Worm (Caenorhabditis elegans) whole organism, young adult: ENCODE data around the gene mcm-7.

Source experiments
- B0019.2 ChIP-seq: fragments of 200-800 bp; sonication (Bioruptor generic); conservative IDR thresholded peaks from 2 replicates; pipeline ENCODE4 v1.3.6; 2022; ENCODE audit warnings: missing genetic modification reagents, missing genetic modification characterization, missing compliant biosample characterization
- B0336.3 ChIP-seq: fragments of 200-800 bp; sonication (Bioruptor generic); IDR thresholded peaks from 2 replicates; pipeline ENCODE4 v1.3.6; 2022; ENCODE audit warnings: missing genetic modification characterization, missing compliant biosample characterization
- C17E4.6 ChIP-seq: fragments of 200-800 bp; sonication (Bioruptor generic); IDR thresholded peaks from 2 replicates; pipeline ENCODE4 v1.3.6; 2022; ENCODE audit warnings: missing genetic modification reagents, missing genetic modification characterization, missing compliant biosample characterization
- D2030.7 ChIP-seq: fragments of 200-800 bp; sonication (Bioruptor generic); IDR thresholded peaks from 2 replicates; pipeline ENCODE4 v1.3.6; 2022; ENCODE audit warnings: missing genetic modification reagents, missing genetic modification characterization, missing compliant biosample characterization
- F22D6.2 ChIP-seq: sonication (generic microtip); optimal IDR thresholded peaks from 2 replicates; lab custom pipeline; 2016; ENCODE audit warnings: mild to moderate bottlenecking, missing genetic modification characterization, missing compliant biosample characterization
- F23B12.7 ChIP-seq: sonication (generic microtip); optimal IDR thresholded peaks from 2 replicates; lab custom pipeline; 2017; ENCODE audit warnings: missing genetic modification characterization, mild to moderate bottlenecking, missing compliant biosample characterization, antibody characterized with exemption, moderate library complexity; ENCODE audit not compliant: insufficient read depth
- F33H1.4 ChIP-seq: fragments of 200-800 bp; sonication (Bioruptor generic); IDR thresholded peaks from 2 replicates; pipeline ENCODE4 v1.3.6; 2022; ENCODE audit warnings: missing genetic modification reagents, missing genetic modification characterization, missing compliant biosample characterization
- F49E8.2 ChIP-seq: sonication (generic microtip); optimal IDR thresholded peaks from 3 replicates; lab custom pipeline; 2017; ENCODE audit warnings: missing genetic modification characterization, mild to moderate bottlenecking, missing compliant biosample characterization, antibody characterized with exemption, moderate library complexity; ENCODE audit not compliant: insufficient read depth
- Y79H2A.3 ChIP-seq: fragments of 200-800 bp; sonication (Bioruptor generic); conservative IDR thresholded peaks from 2 replicates; pipeline ENCODE4 v1.3.6; 2022; ENCODE audit warnings: missing genetic modification reagents, missing genetic modification characterization, missing compliant biosample characterization
- Y95B8A.8 ChIP-seq: fragments of 200-800 bp; sonication (Bioruptor generic); IDR thresholded peaks from 2 replicates; pipeline ENCODE4 v1.3.6; 2022; ENCODE audit warnings: missing genetic modification reagents, missing genetic modification characterization, missing compliant biosample characterization
- aptf-2 ChIP-seq: fragments of 200-800 bp; sonication (Bioruptor generic); conservative IDR thresholded peaks from 2 replicates; pipeline ENCODE4 v1.3.6; 2022; ENCODE audit warnings: missing genetic modification reagents, missing genetic modification characterization, missing compliant biosample characterization
- attf-6 ChIP-seq: fragments of 200-800 bp; sonication (Bioruptor generic); IDR thresholded peaks from 2 replicates; pipeline ENCODE4 v1.3.6; 2022; ENCODE audit warnings: missing genetic modification reagents, missing genetic modification characterization, missing compliant biosample characterization
- ceh-91 ChIP-seq: fragments of 200-800 bp; sonication (Bioruptor generic); IDR thresholded peaks from 2 replicates; pipeline ENCODE4 v1.3.6; 2022; ENCODE audit warnings: missing genetic modification reagents, missing genetic modification characterization, missing compliant biosample characterization
- dox-1 ChIP-seq: fragments of 200-800 bp; sonication (Bioruptor generic); IDR thresholded peaks from 2 replicates; pipeline ENCODE4 v1.3.6; 2022; ENCODE audit warnings: missing genetic modification reagents, missing genetic modification characterization, missing compliant biosample characterization
- dpl-1 ChIP-seq: fragments of 150-350 bp; optimal IDR thresholded peaks from 2 replicates; lab custom pipeline; 2014; ENCODE audit warnings: missing biosample characterization, missing genetic modification reagents, missing genetic modification characterization
- efl-1 ChIP-seq: fragments of 150-350 bp; optimal IDR thresholded peaks from 2 replicates; lab custom pipeline; 2014; ENCODE audit warnings: missing biosample characterization, missing genetic modification reagents, missing genetic modification characterization
- ets-4 ChIP-seq: fragments of 200-800 bp; sonication (Bioruptor generic); optimal IDR thresholded peaks from 2 replicates; lab custom pipeline; 2018; ENCODE audit warnings: mild to moderate bottlenecking, missing genetic modification characterization, missing compliant biosample characterization
- him-1 ChIP-seq: sonication (generic microtip); optimal IDR thresholded peaks from 2 replicates; lab custom pipeline; 2016; ENCODE audit warnings: missing genotype, missing genetic modification reagents, missing genetic modification characterization, missing compliant biosample characterization
- hsf-1 ChIP-seq: fragments of 200-800 bp; sonication (Bioruptor generic); IDR thresholded peaks from 2 replicates; pipeline ENCODE4 v1.3.6; 2022; ENCODE audit warnings: missing genetic modification reagents, missing genetic modification characterization, missing compliant biosample characterization
- lag-1 ChIP-seq: fragments of 200-800 bp; sonication (Bioruptor generic); IDR thresholded peaks from 2 replicates; pipeline ENCODE4 v1.3.6; 2022; ENCODE audit warnings: missing genetic modification reagents, missing genetic modification characterization, missing compliant biosample characterization
- let-526 ChIP-seq: fragments of 200-800 bp; sonication (Bioruptor generic); IDR thresholded peaks from 2 replicates; pipeline ENCODE4 v1.3.6; 2022; ENCODE audit warnings: missing genetic modification reagents, missing genetic modification characterization, missing compliant biosample characterization
- lin-26 ChIP-seq: fragments of 200-800 bp; sonication (Bioruptor generic); IDR thresholded peaks from 2 replicates; pipeline ENCODE4 v1.3.6; 2022; ENCODE audit warnings: missing genetic modification reagents, missing genetic modification characterization, missing compliant biosample characterization
- lin-35 ChIP-seq, 3 experiments: fragments of 150-350 bp in 2 of 3; sonication (generic microtip) in 1 of 3; optimal IDR thresholded peaks; 2 replicates each; lab custom pipeline; 2014 to 2018; ENCODE audit warnings: missing biosample characterization in 3 of 3, missing genetic modification characterization in 3 of 3, missing genetic modification reagents in 3 of 3
- lin-54 ChIP-seq: fragments of 200-800 bp; sonication (Bioruptor generic); optimal IDR thresholded peaks from 2 replicates; lab custom pipeline; 2018; ENCODE audit warnings: mild to moderate bottlenecking, missing genetic modification characterization, missing compliant biosample characterization
- lsl-1 ChIP-seq: fragments of 200-800 bp; sonication (Bioruptor generic); optimal IDR thresholded peaks from 2 replicates; lab custom pipeline; 2018; ENCODE audit warnings: mild to moderate bottlenecking, missing genetic modification characterization, moderate library complexity, missing compliant biosample characterization
- madf-3 ChIP-seq: fragments of 200-800 bp; sonication (Bioruptor generic); IDR thresholded peaks from 2 replicates; pipeline ENCODE4 v1.3.6; 2022; ENCODE audit warnings: missing genetic modification reagents, missing genetic modification characterization, missing compliant biosample characterization
- madf-6 ChIP-seq: fragments of 200-800 bp; sonication (Bioruptor generic); IDR thresholded peaks from 2 replicates; pipeline ENCODE4 v1.3.6; 2022; ENCODE audit warnings: missing genetic modification reagents, missing genetic modification characterization, missing compliant biosample characterization
- madf-8 ChIP-seq: fragments of 200-800 bp; sonication (Bioruptor generic); conservative IDR thresholded peaks from 2 replicates; pipeline ENCODE4 v1.3.6; 2022; ENCODE audit warnings: missing genetic modification reagents, missing genetic modification characterization, missing compliant biosample characterization
- mcd-1 ChIP-seq: fragments of 200-800 bp; sonication (Bioruptor generic); IDR thresholded peaks from 2 replicates; pipeline ENCODE4 v1.3.6; 2022; ENCODE audit warnings: missing genetic modification reagents, missing genetic modification characterization, missing compliant biosample characterization
- mxl-1 ChIP-seq: sonication (generic microtip); optimal IDR thresholded peaks from 2 replicates; lab custom pipeline; 2016; ENCODE audit warnings: missing genetic modification characterization, missing compliant biosample characterization
- nfya-1 ChIP-seq: sonication (generic microtip); optimal IDR thresholded peaks from 2 replicates; lab custom pipeline; 2017; ENCODE audit warnings: antibody characterized with exemption, missing compliant biosample characterization, missing genetic modification characterization, borderline replicate concordance; ENCODE audit not compliant: insufficient read depth
- rcor-1 ChIP-seq: fragments of 200-800 bp; sonication (Bioruptor generic); IDR thresholded peaks from 2 replicates; pipeline ENCODE4 v1.3.6; 2022; ENCODE audit warnings: missing genetic modification reagents, missing genetic modification characterization, missing compliant biosample characterization
- sdz-38 ChIP-seq: sonication (generic microtip); optimal IDR thresholded peaks from 2 replicates; lab custom pipeline; 2016; ENCODE audit warnings: missing genotype, missing genetic modification characterization, missing compliant biosample characterization
- snpc-1.1 ChIP-seq: sonication (generic microtip); optimal IDR thresholded peaks from 2 replicates; lab custom pipeline; 2017; ENCODE audit warnings: missing genetic modification characterization, mild to moderate bottlenecking, missing compliant biosample characterization, antibody characterized with exemption, moderate library complexity, missing genotype, missing genetic modification reagents; ENCODE audit not compliant: insufficient read depth
- snpc-1.3 ChIP-seq: sonication (generic microtip); optimal IDR thresholded peaks from 2 replicates; lab custom pipeline; 2017; ENCODE audit warnings: missing genetic modification characterization, mild to moderate bottlenecking, missing compliant biosample characterization, antibody characterized with exemption, moderate library complexity, missing genotype, missing genetic modification reagents; ENCODE audit not compliant: insufficient read depth
- snpc-3.4 ChIP-seq: sonication (generic microtip); optimal IDR thresholded peaks from 2 replicates; lab custom pipeline; 2017; ENCODE audit warnings: missing genetic modification characterization, mild to moderate bottlenecking, missing compliant biosample characterization, antibody characterized with exemption, moderate library complexity, missing genotype, missing genetic modification reagents
- snpc-4 ChIP-seq, 5 experiments: fragments of 150-350 bp in 1 of 5; sonication (generic microtip) in 4 of 5; optimal IDR thresholded peaks; 2 replicates each; lab custom pipeline; 2014 to 2018; ENCODE audit warnings: missing genetic modification characterization in 5 of 5, missing biosample characterization in 3 of 5, antibody characterized with exemption in 2 of 5, mild to moderate bottlenecking in 2 of 5, missing compliant biosample characterization in 2 of 5, missing genotype in 2 of 5, moderate library complexity in 2 of 5, missing genetic modification reagents in 1 of 5
- unc-130 ChIP-seq: sonication (generic microtip); optimal IDR thresholded peaks from 2 replicates; lab custom pipeline; 2016; ENCODE audit warnings: missing genetic modification reagents, missing genetic modification characterization, missing compliant biosample characterization
- xnd-1 ChIP-seq: sonication (generic microtip); optimal IDR thresholded peaks from 2 replicates; lab custom pipeline; 2016; ENCODE audit warnings: missing genotype, missing genetic modification reagents, missing genetic modification characterization, missing compliant biosample characterization
- zfh-2 ChIP-seq: fragments of 200-800 bp; sonication (Bioruptor generic); conservative IDR thresholded peaks from 2 replicates; pipeline ENCODE4 v1.3.6; 2022; ENCODE audit warnings: missing genetic modification reagents, missing genetic modification characterization, missing compliant biosample characterization
- ztf-25 ChIP-seq: fragments of 200-800 bp; sonication (Bioruptor generic); IDR thresholded peaks from 2 replicates; pipeline ENCODE4 v1.3.6; 2022; ENCODE audit warnings: missing genetic modification reagents, missing genetic modification characterization, missing compliant biosample characterization

The mcm-7 gene

ce11 chrV:4374625-4375024 is 27.7 kb downstream of the mcm-7 start, which contains the start of gene neg-1 (continued):
- TF ChIP-seq F23B12.7 (tag; lab: Kevin White, UChicago): no peak
- TF ChIP-seq madf-3 (GFP tag; lab: Robert Waterston, UW): peak; percentile 63; the same call in 1 of the 2 replicates
- peak; percentile 28; the same call in 1 of the 2 replicates for TF ChIP-seq Y79H2A.3 (GFP tag; lab: Robert Waterston, UW)
- peak; percentile 17; the same call in 1 of the 2 replicates for TF ChIP-seq B0336.3
- no peak for TF ChIP-seq sdz-38 (tag; lab: Kevin White, UChicago)
- TF ChIP-seq F22D6.2 (tag; lab: Kevin White, UChicago): no peak
- TF ChIP-seq lin-26 (GFP tag; lab: Robert Waterston, UW): no peak
- TF ChIP-seq C17E4.6 (GFP tag; lab: Robert Waterston, UW): no peak
- 0 out of 2 replicates have a peak, but pooled peaks have one; percentile 21 for TF ChIP-seq attf-6 (GFP tag; lab: Robert Waterston, UW)
- no peak for TF ChIP-seq ztf-25

- TF ChIP-seq dpl-1 (GFP tag; lab: Kevin White, UChicago) (peak; percentile 90), unc-130 (peak; percentile 38), mcd-1 (peak; percentile 53; the same call in 1 of the 2 replicates), lin-54 (GFP tag; lab: Kevin White, UChicago) (peak; percentile 91), efl-1 (GFP tag; lab: Kevin White, UChicago) (peak; percentile 95), lin-35 (GFP tag; optimal IDR thresholded peaks at IDR 0.05; lab: Kevin White, UChicago) (peak in 1 of 3 experiments; percentile 12), snpc-4 (GFP tag; optimal IDR thresholded peaks at IDR 0.05; lab: Kevin White, UChicago) (peak; percentile 6), snpc-4 (tag; optimal IDR thresholded peaks at IDR 0.05; lab: Kevin White, UChicago) (peak in 1 of 4 experiments; percentile 14), dox-1 (GFP tag; lab: Robert Waterston, UW) (peak; percentile 61), D2030.7 (GFP tag; lab: Robert Waterston, UW) (peak; percentile 87), snpc-1.1 (peak; percentile 61), ceh-91 (GFP tag; lab: Robert Waterston, UW) (peak; percentile 91), him-1 (tag; lab: Kevin White, UChicago) (peak; percentile 34), lag-1 (GFP tag; lab: Robert Waterston, UW) (no peak), Y95B8A.8 (GFP tag; lab: Robert Waterston, UW) (0 out of 2 replicates have a peak, but pooled peaks have one; percentile 49), F49E8.2 (tag; lab: Kevin White, UChicago) (peak; percentile 62), B0019.2 (GFP tag; lab: Robert Waterston, UW) (no peak), F33H1.4 (GFP tag; lab: Robert Waterston, UW) (peak; percentile 78), madf-6 (peak; percentile 99), lsl-1 (GFP tag; lab: Kevin White, UChicago) (peak; percentile 99), xnd-1 (tag; lab: Kevin White, UChicago) (peak; percentile 93), let-526 (GFP tag; lab: Robert Waterston, UW) (no peak), nfya-1 (tag; lab: Kevin White, UChicago) (no peak), ets-4 (GFP tag; lab: Kevin White, UChicago) (no peak), snpc-1.3 (tag; lab: Kevin White, UChicago) (peak; percentile 36), hsf-1 (GFP tag; lab: Robert Waterston, UW) (peak; percentile 59; the same call in 1 of the 2 replicates), madf-8 (GFP tag; lab: Robert Waterston, UW) (peak; percentile 98), snpc-3.4 (tag; lab: Kevin White, UChicago) (peak; percentile 70), zfh-2 (GFP tag; lab: Robert Waterston, UW) (peak; percentile 69), mxl-1 (no peak), rcor-1 (GFP tag; lab: Robert Waterston, UW) (peak; percentile 66), aptf-2 (GFP tag; lab: Robert Waterston, UW) (no peak)
These were observed 29.0 kb downstream of the mcm-7 start, which contains the start of gene F32D1.7 for ce11 chrV:4375807-4376564. Gene F32D1.7, minus strand, starts transcription at chrV:4376173.
